Worm (Caenorhabditis elegans) whole organism, young adult: ENCODE measurements around the gene mtx-2.

Experiments used
- B0019.2 ChIP-seq: fragments of 200-800 bp; sonication (Bioruptor generic); conservative IDR thresholded peaks from 2 replicates; pipeline ENCODE4 v1.3.6; 2022; ENCODE audit warnings: missing genetic modification reagents, missing genetic modification characterization, missing compliant biosample characterization
- F23B12.7 ChIP-seq: sonication (generic microtip); optimal IDR thresholded peaks from 2 replicates; lab custom pipeline; 2017; ENCODE audit warnings: missing genetic modification characterization, mild to moderate bottlenecking, missing compliant biosample characterization, antibody characterized with exemption, moderate library complexity; ENCODE audit not compliant: insufficient read depth
- F37B4.10 ChIP-seq: fragments of 200-800 bp; sonication (Bioruptor generic); IDR thresholded peaks from 2 replicates; pipeline ENCODE4 v1.3.6; 2022; ENCODE audit warnings: missing genetic modification characterization, missing compliant biosample characterization
- K12H6.12 ChIP-seq: fragments of 200-800 bp; sonication (Bioruptor generic); optimal IDR thresholded peaks from 2 replicates; lab custom pipeline; 2018; ENCODE audit warnings: mild to moderate bottlenecking, missing genetic modification characterization, missing compliant biosample characterization
- T07F8.4 ChIP-seq: sonication (generic microtip); optimal IDR thresholded peaks from 2 replicates; lab custom pipeline; 2016; ENCODE audit warnings: mild to moderate bottlenecking, missing genetic modification characterization, moderate library complexity, missing compliant biosample characterization
- Y53F4B.3 ChIP-seq: fragments of 200-800 bp; sonication (Bioruptor generic); IDR thresholded peaks from 2 replicates; pipeline ENCODE4 v1.3.6; 2022; ENCODE audit warnings: missing genetic modification reagents, missing genetic modification characterization, missing compliant biosample characterization
- Y53G8AR.9 ChIP-seq: fragments of 200-800 bp; sonication (Bioruptor generic); conservative IDR thresholded peaks from 2 replicates; pipeline ENCODE4 v1.3.6; 2022; ENCODE audit warnings: missing genetic modification reagents, missing genetic modification characterization, missing compliant biosample characterization
- aptf-2 ChIP-seq: fragments of 200-800 bp; sonication (Bioruptor generic); conservative IDR thresholded peaks from 2 replicates; pipeline ENCODE4 v1.3.6; 2022; ENCODE audit warnings: missing genetic modification reagents, missing genetic modification characterization, missing compliant biosample characterization
- ccch-3 ChIP-seq: fragments of 200-800 bp; sonication (Bioruptor generic); optimal IDR thresholded peaks from 2 replicates; lab custom pipeline; 2018; ENCODE audit warnings: mild to moderate bottlenecking, missing genetic modification characterization, missing compliant biosample characterization
- ceh-40 ChIP-seq: fragments of 200-800 bp; sonication (Bioruptor generic); IDR thresholded peaks from 2 replicates; pipeline ENCODE4 v1.3.6; 2022; ENCODE audit warnings: missing genetic modification characterization, missing compliant biosample characterization
- ceh-91 ChIP-seq: fragments of 200-800 bp; sonication (Bioruptor generic); IDR thresholded peaks from 2 replicates; pipeline ENCODE4 v1.3.6; 2022; ENCODE audit warnings: missing genetic modification reagents, missing genetic modification characterization, missing compliant biosample characterization
- dpff-1 ChIP-seq: sonication (generic microtip); optimal IDR thresholded peaks from 2 replicates; lab custom pipeline; 2017; ENCODE audit warnings: mild to moderate bottlenecking, missing genetic modification characterization, missing compliant biosample characterization
- efl-1 ChIP-seq: fragments of 150-350 bp; optimal IDR thresholded peaks from 2 replicates; lab custom pipeline; 2014; ENCODE audit warnings: missing biosample characterization, missing genetic modification reagents, missing genetic modification characterization
- egl-18 ChIP-seq: fragments of 200-800 bp; sonication (Bioruptor generic); IDR thresholded peaks from 2 replicates; pipeline ENCODE4 v1.3.6; 2022; ENCODE audit warnings: missing genetic modification reagents, missing genetic modification characterization, missing compliant biosample characterization
- egl-44 ChIP-seq: fragments of 200-800 bp; sonication (Bioruptor generic); IDR thresholded peaks from 2 replicates; pipeline ENCODE4 v1.3.6; 2022; ENCODE audit warnings: missing genetic modification reagents, missing genetic modification characterization, missing compliant biosample characterization
- him-1 ChIP-seq: sonication (generic microtip); optimal IDR thresholded peaks from 2 replicates; lab custom pipeline; 2016; ENCODE audit warnings: missing genotype, missing genetic modification reagents, missing genetic modification characterization, missing compliant biosample characterization
- hsf-1 ChIP-seq: fragments of 200-800 bp; sonication (Bioruptor generic); IDR thresholded peaks from 2 replicates; pipeline ENCODE4 v1.3.6; 2022; ENCODE audit warnings: missing genetic modification reagents, missing genetic modification characterization, missing compliant biosample characterization
- let-526 ChIP-seq: fragments of 200-800 bp; sonication (Bioruptor generic); IDR thresholded peaks from 2 replicates; pipeline ENCODE4 v1.3.6; 2022; ENCODE audit warnings: missing genetic modification reagents, missing genetic modification characterization, missing compliant biosample characterization
- lin-26 ChIP-seq: fragments of 200-800 bp; sonication (Bioruptor generic); IDR thresholded peaks from 2 replicates; pipeline ENCODE4 v1.3.6; 2022; ENCODE audit warnings: missing genetic modification reagents, missing genetic modification characterization, missing compliant biosample characterization
- lin-35 ChIP-seq, 3 experiments: fragments of 150-350 bp in 2 of 3; sonication (generic microtip) in 1 of 3; optimal IDR thresholded peaks; 2 replicates each; lab custom pipeline; 2014 to 2018; ENCODE audit warnings: missing biosample characterization in 3 of 3, missing genetic modification characterization in 3 of 3, missing genetic modification reagents in 3 of 3
- lir-1 ChIP-seq: fragments of 200-800 bp; sonication (Bioruptor generic); conservative IDR thresholded peaks from 2 replicates; pipeline ENCODE4 v1.3.6; 2022; ENCODE audit warnings: missing genetic modification reagents, missing genetic modification characterization, missing compliant biosample characterization
- madf-6 ChIP-seq: fragments of 200-800 bp; sonication (Bioruptor generic); IDR thresholded peaks from 2 replicates; pipeline ENCODE4 v1.3.6; 2022; ENCODE audit warnings: missing genetic modification reagents, missing genetic modification characterization, missing compliant biosample characterization
- madf-8 ChIP-seq: fragments of 200-800 bp; sonication (Bioruptor generic); conservative IDR thresholded peaks from 2 replicates; pipeline ENCODE4 v1.3.6; 2022; ENCODE audit warnings: missing genetic modification reagents, missing genetic modification characterization, missing compliant biosample characterization
- mes-4 ChIP-seq: sonication (generic microtip); optimal IDR thresholded peaks from 2 replicates; lab custom pipeline; 2016; ENCODE audit warnings: missing genotype, missing genetic modification characterization, missing compliant biosample characterization
- nfyb-1 ChIP-seq: fragments of 200-800 bp; sonication (Bioruptor generic); IDR thresholded peaks from 2 replicates; pipeline ENCODE4 v1.3.6; 2022; ENCODE audit warnings: missing genetic modification reagents, missing genetic modification characterization, missing compliant biosample characterization
- nhr-179 ChIP-seq: sonication (generic microtip); optimal IDR thresholded peaks from 2 replicates; lab custom pipeline; 2016; ENCODE audit warnings: mild to moderate bottlenecking, missing genetic modification characterization, missing compliant biosample characterization
- nhr-80 ChIP-seq: sonication (generic microtip); optimal IDR thresholded peaks from 2 replicates; lab custom pipeline; 2016; ENCODE audit warnings: missing genetic modification characterization, missing compliant biosample characterization
- nhr-90 ChIP-seq: sonication (generic microtip); optimal IDR thresholded peaks from 2 replicates; lab custom pipeline; 2016; ENCODE audit warnings: missing genotype, mild to moderate bottlenecking, missing genetic modification characterization, missing compliant biosample characterization
- sea-2 ChIP-seq: fragments of 200-800 bp; sonication (Bioruptor generic); IDR thresholded peaks from 2 replicates; pipeline ENCODE4 v1.3.6; 2022; ENCODE audit warnings: missing genetic modification characterization, missing compliant biosample characterization
- snpc-1.1 ChIP-seq: sonication (generic microtip); optimal IDR thresholded peaks from 2 replicates; lab custom pipeline; 2017; ENCODE audit warnings: missing genetic modification characterization, mild to moderate bottlenecking, missing compliant biosample characterization, antibody characterized with exemption, moderate library complexity, missing genotype, missing genetic modification reagents; ENCODE audit not compliant: insufficient read depth
- sptf-2 ChIP-seq: fragments of 200-800 bp; sonication (Bioruptor generic); optimal IDR thresholded peaks from 2 replicates; lab custom pipeline; 2018; ENCODE audit warnings: mild to moderate bottlenecking, missing genetic modification characterization, missing compliant biosample characterization
- tbx-9 ChIP-seq: sonication (generic microtip); optimal IDR thresholded peaks from 2 replicates; lab custom pipeline; 2016; ENCODE audit warnings: borderline replicate concordance, missing genetic modification characterization, inconsistent platforms, missing compliant biosample characterization
- unc-62 ChIP-seq: fragments of 150-350 bp; optimal IDR thresholded peaks from 2 replicates; lab custom pipeline; 2014; ENCODE audit warnings: missing biosample characterization, missing genetic modification reagents, missing genetic modification characterization
- xnd-1 ChIP-seq: sonication (generic microtip); optimal IDR thresholded peaks from 2 replicates; lab custom pipeline; 2016; ENCODE audit warnings: missing genotype, missing genetic modification reagents, missing genetic modification characterization, missing compliant biosample characterization
- zim-3 ChIP-seq: sonication (generic microtip); optimal IDR thresholded peaks from 2 replicates; lab custom pipeline; 2017; ENCODE audit warnings: mild to moderate bottlenecking, missing genetic modification characterization, moderate library complexity, missing compliant biosample characterization
- ztf-25 ChIP-seq: fragments of 200-800 bp; sonication (Bioruptor generic); IDR thresholded peaks from 2 replicates; pipeline ENCODE4 v1.3.6; 2022; ENCODE audit warnings: missing genetic modification reagents, missing genetic modification characterization, missing compliant biosample characterization
- ztf-3 ChIP-seq: fragments of 200-800 bp; sonication (Bioruptor generic); optimal IDR thresholded peaks from 2 replicates; lab custom pipeline; 2018; ENCODE audit warnings: mild to moderate bottlenecking, missing genetic modification characterization, missing compliant biosample characterization

The mtx-2 gene

ce11 chrIII:7795311-7795710 is 31.9 kb upstream of the mtx-2 start, which contains the start of gene cyk-7 (continued):
- TF ChIP-seq sea-2 (GFP tag; lab: Robert Waterston, UW): no peak
- TF ChIP-seq ceh-91 (GFP tag; lab: Robert Waterston, UW): peak; percentile 59; the same call in 1 of the 2 replicates
- TF ChIP-seq unc-62: no peak
- TF ChIP-seq Y53G8AR.9 (GFP tag; lab: Robert Waterston, UW): no peak; the same call in 1 of the 2 replicates
- no peak for TF ChIP-seq nhr-179 (tag; lab: Kevin White, UChicago)
- no peak for TF ChIP-seq B0019.2
- TF ChIP-seq lir-1 (GFP tag; lab: Robert Waterston, UW): no peak
- no peak for TF ChIP-seq aptf-2 (GFP tag; lab: Robert Waterston, UW)
- peak; percentile 24 for TF ChIP-seq snpc-1.1 (tag; lab: Kevin White, UChicago)
- TF ChIP-seq lin-26: no peak
- TF ChIP-seq tbx-9: no peak
- TF ChIP-seq T07F8.4 (tag; lab: Kevin White, UChicago): no peak
- TF ChIP-seq dpff-1 (tag; lab: Kevin White, UChicago): no peak

ce11 chrIII:7792970-7793369 is 29.6 kb upstream of the mtx-2 start:
- no peak for TF ChIP-seq ztf-3 (GFP tag; lab: Kevin White, UChicago)

- TF ChIP-seq mes-4 (tag; lab: Kevin White, UChicago) (no peak), efl-1 (GFP tag; lab: Kevin White, UChicago) (no peak), Y53F4B.3 (GFP tag; lab: Robert Waterston, UW) (no peak), K12H6.12 (tag; lab: Kevin White, UChicago) (no peak), egl-18 (GFP tag; lab: Robert Waterston, UW) (no peak), nfyb-1 (GFP tag; lab: Robert Waterston, UW) (no peak), lin-35 (GFP tag; optimal IDR thresholded peaks at IDR 0.05; lab: Kevin White, UChicago) (no peak), let-526 (GFP tag; lab: Robert Waterston, UW) (no peak), lin-26 (no peak), madf-8 (no peak), F37B4.10 (GFP tag; lab: Robert Waterston, UW) (no peak), F23B12.7 (tag; lab: Kevin White, UChicago) (no peak), him-1 (tag; lab: Kevin White, UChicago) (no peak), hsf-1 (GFP tag; lab: Robert Waterston, UW) (no peak), nhr-80 (no peak), zim-3 (tag; lab: Kevin White, UChicago) (no peak), ccch-3 (GFP tag; lab: Kevin White, UChicago) (no peak)
Observed at ce11 chrIII:7792209-7792608, 28.8 kb upstream of the mtx-2 start.

ce11 chrIII:7790522-7790921 is 27.1 kb upstream of the mtx-2 start:
- TF ChIP-seq hsf-1 (GFP tag; lab: Robert Waterston, UW): no peak
- no peak for TF ChIP-seq egl-44 (GFP tag; lab: Robert Waterston, UW)
- no peak for TF ChIP-seq ceh-40 (GFP tag; lab: Robert Waterston, UW)
- TF ChIP-seq ztf-25 (GFP tag; lab: Robert Waterston, UW): no peak
- no peak for TF ChIP-seq nhr-90 (tag; lab: Kevin White, UChicago)
- TF ChIP-seq K12H6.12 (tag; lab: Kevin White, UChicago): no peak
- TF ChIP-seq xnd-1 (tag; lab: Kevin White, UChicago): no peak
- TF ChIP-seq sptf-2 (GFP tag; lab: Kevin White, UChicago): no peak
- no peak for TF ChIP-seq nhr-179 (tag; lab: Kevin White, UChicago)
- TF ChIP-seq madf-6 (GFP tag; lab: Robert Waterston, UW): no peak
- TF ChIP-seq, all 124 proteins: peak for 0
